Fruit fly (Drosophila melanogaster) Kc167 (cell line): Measurements from ENCODE around the gene Npc2g.

Experiments used
- Myc ChIP-seq: fragments of >200 bp; optimal IDR thresholded peaks from 2 replicates; lab custom pipeline; 2017; ENCODE audit warnings: missing external identifiers
- Sin3A ChIP-seq: fragments of >200 bp; optimal IDR thresholded peaks from 2 replicates; lab custom pipeline; 2018; ENCODE audit warnings: missing external identifiers
- h ChIP-seq: fragments of >200 bp; optimal IDR thresholded peaks from 3 replicates; lab custom pipeline; 2018; ENCODE audit warnings: missing external identifiers
- insv ChIP-seq: fragments of >200 bp; optimal IDR thresholded peaks from 3 replicates; lab custom pipeline; 2018; ENCODE audit warnings: missing external identifiers
- psq ChIP-seq: fragments of >200 bp; optimal IDR thresholded peaks from 2 replicates; lab custom pipeline; 2017; ENCODE audit warnings: missing external identifiers
- ttk ChIP-seq: sonication (Bioruptor generic); optimal IDR thresholded peaks from 2 replicates; lab custom pipeline; 2017; ENCODE audit warnings: missing external identifiers

Npc2g gene

DNA sequence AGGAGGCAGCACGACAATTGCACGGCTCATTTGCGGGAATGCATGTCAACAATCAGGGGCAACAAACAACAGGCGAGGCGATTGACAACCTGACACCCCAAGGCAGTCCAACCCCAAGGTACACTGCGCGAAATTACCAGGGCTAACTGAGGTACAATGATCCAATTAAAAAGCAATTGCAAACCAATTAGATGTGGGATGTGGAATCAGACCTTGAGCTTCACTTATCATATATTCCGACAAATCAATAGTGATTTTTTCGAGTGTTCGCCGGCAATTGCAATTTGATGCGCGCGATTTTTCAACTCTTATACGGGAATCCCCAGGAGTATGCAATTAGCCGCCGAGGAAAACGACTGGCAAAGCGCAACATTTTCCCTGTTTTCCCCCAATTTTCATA is 2.0 kb upstream of the Npc2g start:
- TF ChIP-seq psq (lab: Kevin White, UChicago) (no peak), ttk (lab: Kevin White, UChicago) (no peak), Myc (lab: Kevin White, UChicago) (no peak), insv (lab: Kevin White, UChicago) (no peak), h (lab: Kevin White, UChicago) (no peak), Sin3A (lab: Kevin White, UChicago) (no peak)

DNA sequence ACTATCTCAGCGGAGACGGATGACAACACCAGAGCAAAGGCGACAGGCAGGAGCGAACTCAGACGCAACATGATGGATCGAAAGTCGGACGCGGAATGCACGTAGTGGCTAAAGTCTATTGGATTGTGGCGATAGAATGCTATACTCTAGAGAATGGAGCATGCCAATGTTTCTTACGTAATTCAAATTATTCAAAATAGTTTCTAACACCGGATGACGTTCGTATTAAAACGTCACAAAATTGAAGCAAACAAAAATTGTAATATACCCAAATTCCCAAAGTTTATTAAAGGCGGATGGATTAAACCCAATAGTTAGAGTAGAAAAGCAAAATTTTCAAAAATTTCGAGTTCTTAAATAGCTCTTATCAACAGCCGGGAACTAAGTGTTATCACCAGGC is 1.1 kb upstream of the Npc2g start, which contains the start of gene Npc2h:
Npc2h (minus strand) TSS at position 101 of the 400 bp plus-strand sequence.
- TF ChIP-seq ttk (lab: Kevin White, UChicago) (no peak), h (lab: Kevin White, UChicago) (no peak), psq (lab: Kevin White, UChicago) (no peak), insv (lab: Kevin White, UChicago) (no peak), Myc (lab: Kevin White, UChicago) (no peak), Sin3A (lab: Kevin White, UChicago) (no peak)

- TF ChIP-seq insv (lab: Kevin White, UChicago) (no peak), h (lab: Kevin White, UChicago) (no peak), psq (lab: Kevin White, UChicago) (no peak), Myc (lab: Kevin White, UChicago) (no peak), Sin3A (lab: Kevin White, UChicago) (no peak), ttk (lab: Kevin White, UChicago) (no peak)
These were observed 2.5 kb downstream of the Npc2g start, which contains the start of gene CG15543 for dm6 chr3R:30742580-30742979. Gene CG15543 (plus strand): TSS chr3R:30742880.

dm6 chr3R:30741371-30741770 is 3.7 kb downstream of the Npc2g start:
- no peak for TF ChIP-seq h (lab: Kevin White, UChicago)

- TF ChIP-seq h (lab: Kevin White, UChicago) = no peak
- no peak for TF ChIP-seq Sin3A (lab: Kevin White, UChicago)
- no peak for TF ChIP-seq ttk (lab: Kevin White, UChicago)
- TF ChIP-seq Myc (lab: Kevin White, UChicago) = no peak
- no peak for TF ChIP-seq psq (lab: Kevin White, UChicago)
- no peak for TF ChIP-seq insv (lab: Kevin White, UChicago)
These were observed 10.0 kb downstream of the Npc2g start for dm6 chr3R:30735047-30735446.

dm6 chr3R:30734576-30734975 is 10.5 kb downstream of the Npc2g start:
- TF ChIP-seq psq (lab: Kevin White, UChicago) = no peak
- no peak for TF ChIP-seq insv (lab: Kevin White, UChicago)
- TF ChIP-seq Sin3A (lab: Kevin White, UChicago) = no peak
- TF ChIP-seq h (lab: Kevin White, UChicago) = no peak
- no peak for TF ChIP-seq Myc (lab: Kevin White, UChicago)

- no peak for TF ChIP-seq psq (lab: Kevin White, UChicago)
- TF ChIP-seq h (lab: Kevin White, UChicago) = no peak
- TF ChIP-seq insv (lab: Kevin White, UChicago) = no peak
- TF ChIP-seq Myc (lab: Kevin White, UChicago) = no peak
- TF ChIP-seq Sin3A (lab: Kevin White, UChicago) = no peak
- no peak for TF ChIP-seq ttk (lab: Kevin White, UChicago)
These were observed 12.0 kb downstream of the Npc2g start for dm6 chr3R:30733081-30733480.

DNA sequence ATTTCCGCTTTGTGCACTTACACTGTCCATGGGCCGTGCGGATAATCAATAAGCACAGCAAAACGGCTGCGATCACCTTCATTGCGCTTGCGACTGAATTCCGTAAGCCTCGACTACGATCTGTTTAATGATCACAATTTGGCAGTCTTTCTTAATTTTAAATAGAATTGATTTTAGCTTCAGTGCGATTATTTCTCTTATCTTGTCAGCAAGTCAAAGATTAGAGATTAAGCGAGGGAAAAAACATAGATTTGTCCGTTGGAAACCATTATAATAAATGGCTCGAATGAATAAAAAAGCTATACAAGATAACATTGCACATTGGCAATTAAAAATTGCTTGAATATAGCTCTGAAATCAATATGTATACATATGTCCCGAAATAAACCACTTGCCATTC is 14.0 kb downstream of the Npc2g start, which contains the start of gene CG11313:
CG11313 (minus strand) TSS at position 101 of the 400 bp plus-strand sequence.
- TF ChIP-seq insv (lab: Kevin White, UChicago) = no peak
- no peak for TF ChIP-seq psq (lab: Kevin White, UChicago)
- TF ChIP-seq Sin3A (lab: Kevin White, UChicago) = no peak
- no peak for TF ChIP-seq h (lab: Kevin White, UChicago)
- TF ChIP-seq ttk (lab: Kevin White, UChicago) = no peak
- no peak for TF ChIP-seq Myc (lab: Kevin White, UChicago)

- no peak for TF ChIP-seq insv (lab: Kevin White, UChicago)
- TF ChIP-seq Sin3A (lab: Kevin White, UChicago) = no peak
- no peak for TF ChIP-seq Myc (lab: Kevin White, UChicago)
- TF ChIP-seq h (lab: Kevin White, UChicago) = no peak
- TF ChIP-seq psq (lab: Kevin White, UChicago) = no peak
- no peak for TF ChIP-seq ttk (lab: Kevin White, UChicago)
These were observed 16.1 kb downstream of the Npc2g start for dm6 chr3R:30729013-30729412.

- TF ChIP-seq Myc (lab: Kevin White, UChicago) (no peak), h (lab: Kevin White, UChicago) (no peak), psq (lab: Kevin White, UChicago) (no peak), ttk (lab: Kevin White, UChicago) (no peak), Sin3A (lab: Kevin White, UChicago) (no peak), insv (lab: Kevin White, UChicago) (no peak)
These were observed 19.3 kb downstream of the Npc2g start, which contains the start of gene eIF4H2 for dm6 chr3R:30725787-30726186. Gene eIF4H2 (plus strand): TSS chr3R:30726087.

DNA sequence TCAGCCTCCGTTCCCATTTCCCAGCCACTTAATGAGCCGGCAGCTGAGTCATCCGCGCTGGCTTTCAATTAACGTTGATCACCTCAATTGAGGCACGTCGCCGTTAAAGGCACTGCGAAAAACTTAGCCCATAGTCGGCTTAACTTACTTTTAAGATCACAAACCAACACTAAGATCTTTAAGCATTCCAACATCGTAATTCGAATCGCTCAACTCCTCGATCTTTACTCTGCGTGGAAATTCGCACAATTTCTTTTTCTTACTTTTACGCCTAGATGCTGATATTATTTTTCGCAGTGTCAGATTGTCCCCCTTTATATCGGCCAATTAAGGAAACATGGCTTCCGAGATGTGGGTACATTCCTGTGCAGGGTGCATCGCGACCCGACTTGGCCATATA is 22.7 kb downstream of the Npc2g start:
- TF ChIP-seq h (lab: Kevin White, UChicago) (no peak), ttk (lab: Kevin White, UChicago) (no peak), Sin3A (lab: Kevin White, UChicago) (no peak), Myc (lab: Kevin White, UChicago) (no peak), psq (lab: Kevin White, UChicago) (no peak), insv (lab: Kevin White, UChicago) (no peak)
